Fruit fly (Drosophila melanogaster) whole organism, prepupa: Measurements from ENCODE around the gene dmrt11E.
A peak's percentile ranks its signal among the peaks of the same experiment; 100 is the strongest.

Source experiments
- Blimp-1 ChIP-seq: fragments of 200-800 bp; sonication (Bioruptor generic); optimal IDR thresholded peaks from 3 replicates; lab custom pipeline; 2017; ENCODE audit warnings: missing biosample characterization, missing genetic modification characterization, mild to moderate bottlenecking, moderate library complexity, missing genetic modification reagents
- CG10631 ChIP-seq: fragments of 200-800 bp; sonication (Bioruptor generic); optimal IDR thresholded peaks from 2 replicates; lab custom pipeline; 2016; ENCODE audit warnings: missing biosample characterization, missing genetic modification characterization
- CG10669 ChIP-seq: fragments of 200-800 bp; sonication (Bioruptor generic); optimal IDR thresholded peaks from 3 replicates; lab custom pipeline; 2018; ENCODE audit warnings: missing biosample characterization, mild to moderate bottlenecking, missing genetic modification characterization, moderate library complexity
- CG11762 ChIP-seq: fragments of 200-800 bp; sonication (Bioruptor generic); optimal IDR thresholded peaks from 3 replicates; lab custom pipeline; 2016; ENCODE audit warnings: missing biosample characterization, missing genetic modification characterization; ENCODE audit not compliant: insufficient read depth
- CG11902 ChIP-seq: fragments of 200-800 bp; sonication (Bioruptor generic); optimal IDR thresholded peaks from 3 replicates; lab custom pipeline; 2016; ENCODE audit warnings: missing biosample characterization, missing genetic modification characterization
- CG15336 ChIP-seq: fragments of 200-800 bp; sonication (Bioruptor generic); IDR thresholded peaks from 2 replicates; pipeline ENCODE4 v1.3.6; 2022; ENCODE audit warnings: missing biosample characterization, missing genetic modification characterization
- CG1621 ChIP-seq: fragments of 200-800 bp; sonication (Bioruptor generic); optimal IDR thresholded peaks from 3 replicates; lab custom pipeline; 2018; ENCODE audit warnings: missing biosample characterization, mild to moderate bottlenecking, missing genetic modification characterization
- CG16779 ChIP-seq: fragments of 200-800 bp; sonication (Bioruptor generic); optimal IDR thresholded peaks from 3 replicates; lab custom pipeline; 2017; ENCODE audit warnings: missing biosample characterization, mild to moderate bottlenecking, missing genetic modification characterization
- CG3032 ChIP-seq: fragments of 200-800 bp; optimal IDR thresholded peaks from 2 replicates; lab custom pipeline; 2019; ENCODE audit warnings: missing biosample characterization, mild to moderate bottlenecking, missing genetic modification characterization, moderate library complexity
- CG32006 ChIP-seq: fragments of 200-800 bp; sonication (Bioruptor generic); optimal IDR thresholded peaks from 3 replicates; lab custom pipeline; 2017; ENCODE audit warnings: missing biosample characterization, mild to moderate bottlenecking, missing genetic modification characterization
- CG3919 ChIP-seq: fragments of 200-800 bp; sonication (Bioruptor generic); optimal IDR thresholded peaks from 3 replicates; lab custom pipeline; 2016; ENCODE audit warnings: missing biosample characterization, missing genetic modification characterization
- CG6163 ChIP-seq: fragments of 200-800 bp; sonication (Bioruptor generic); IDR thresholded peaks from 3 replicates; pipeline ENCODE4 v1.3.6; 2022; ENCODE audit warnings: missing biosample characterization, missing genetic modification characterization
- CG6276 ChIP-seq: fragments of 200-800 bp; sonication (Bioruptor generic); optimal IDR thresholded peaks from 2 replicates; lab custom pipeline; 2017; ENCODE audit warnings: missing biosample characterization, mild to moderate bottlenecking, missing genetic modification characterization
- CG6792 ChIP-seq: fragments of 200-800 bp; sonication (Bioruptor generic); optimal IDR thresholded peaks from 3 replicates; lab custom pipeline; 2016; ENCODE audit warnings: missing biosample characterization, missing genetic modification characterization
- CG6808 ChIP-seq: fragments of 200-800 bp; sonication (Bioruptor generic); optimal IDR thresholded peaks from 3 replicates; lab custom pipeline; 2017; ENCODE audit warnings: missing biosample characterization, missing genetic modification characterization, mild to moderate bottlenecking, moderate library complexity, missing genetic modification reagents
- CG7368 ChIP-seq: fragments of 200-800 bp; sonication (Bioruptor generic); optimal IDR thresholded peaks from 3 replicates; lab custom pipeline; 2016; ENCODE audit warnings: missing biosample characterization, missing genetic modification characterization
- CG8319 ChIP-seq: fragments of 200-800 bp; sonication (Bioruptor generic); optimal IDR thresholded peaks from 3 replicates; lab custom pipeline; 2016; ENCODE audit warnings: missing biosample characterization, missing genetic modification characterization
- CG8632 ChIP-seq: fragments of 200-800 bp; sonication (Bioruptor generic); optimal IDR thresholded peaks from 3 replicates; lab custom pipeline; 2016; ENCODE audit warnings: missing biosample characterization, missing genetic modification characterization
- CG9139 ChIP-seq: fragments of 200-800 bp; sonication (Bioruptor generic); optimal IDR thresholded peaks from 3 replicates; lab custom pipeline; 2017; ENCODE audit warnings: missing biosample characterization, mild to moderate bottlenecking, missing genetic modification characterization
- Eip78C ChIP-seq: fragments of 200-800 bp; sonication (Bioruptor generic); peaks from one replicate; lab custom pipeline; 2016; ENCODE audit warnings: missing biosample characterization, missing genetic modification characterization
- Ets21C ChIP-seq: fragments of 200-800 bp; sonication (Bioruptor generic); optimal IDR thresholded peaks from 3 replicates; lab custom pipeline; 2016; ENCODE audit warnings: missing biosample characterization, missing genetic modification characterization
- Ets96B ChIP-seq: fragments of 200-800 bp; optimal IDR thresholded peaks from 2 replicates; lab custom pipeline; 2019; ENCODE audit warnings: missing biosample characterization, mild to moderate bottlenecking, missing genetic modification characterization, moderate library complexity
- Gug ChIP-seq: fragments of 200-800 bp; sonication (Bioruptor generic); IDR thresholded peaks from 2 replicates; pipeline ENCODE4 v1.3.6; 2022; ENCODE audit warnings: missing biosample characterization, missing genetic modification characterization
- Hr39 ChIP-seq: fragments of 200-800 bp; sonication (Bioruptor generic); optimal IDR thresholded peaks from 2 replicates; lab custom pipeline; 2016; ENCODE audit warnings: missing biosample characterization, missing genetic modification characterization
- Hr4 ChIP-seq: fragments of 200-800 bp; sonication (Bioruptor generic); optimal IDR thresholded peaks from 3 replicates; lab custom pipeline; 2016; ENCODE audit warnings: missing biosample characterization, missing genetic modification characterization
- Met ChIP-seq: fragments of 200-800 bp; sonication (Bioruptor generic); optimal IDR thresholded peaks from 3 replicates; lab custom pipeline; 2016; ENCODE audit warnings: missing biosample characterization, missing genetic modification characterization
- OdsH ChIP-seq: fragments of 200-800 bp; sonication (Bioruptor generic); optimal IDR thresholded peaks from 3 replicates; lab custom pipeline; 2016; ENCODE audit warnings: missing biosample characterization, missing genetic modification characterization
- Sox14 ChIP-seq: fragments of 200-800 bp; sonication (Bioruptor generic); optimal IDR thresholded peaks from 3 replicates; lab custom pipeline; 2016; ENCODE audit warnings: missing biosample characterization, missing genetic modification characterization
- achi ChIP-seq: fragments of 200-800 bp; sonication (Bioruptor generic); optimal IDR thresholded peaks from 3 replicates; lab custom pipeline; 2016; ENCODE audit warnings: missing biosample characterization, missing genetic modification characterization
- cyc ChIP-seq: fragments of 200-800 bp; sonication (Bioruptor generic); optimal IDR thresholded peaks from 3 replicates; lab custom pipeline; 2016; ENCODE audit warnings: missing biosample characterization, missing genetic modification characterization
- dac ChIP-seq: fragments of 200-800 bp; sonication (Bioruptor generic); optimal IDR thresholded peaks from 2 replicates; lab custom pipeline; 2017; ENCODE audit warnings: missing biosample characterization, mild to moderate bottlenecking, missing genetic modification characterization
- eg ChIP-seq: fragments of 200-800 bp; sonication (Bioruptor generic); IDR thresholded peaks from 3 replicates; pipeline ENCODE4 v1.3.6; 2022; ENCODE audit warnings: missing biosample characterization, missing genetic modification characterization
- fd59A ChIP-seq: fragments of 200-800 bp; sonication (Bioruptor generic); optimal IDR thresholded peaks from 2 replicates; lab custom pipeline; 2017; ENCODE audit warnings: missing biosample characterization, mild to moderate bottlenecking, missing genetic modification characterization, missing genetic modification reagents
- fkh ChIP-seq: fragments of 200-800 bp; sonication (Bioruptor generic); optimal IDR thresholded peaks from 3 replicates; lab custom pipeline; 2017; ENCODE audit warnings: missing biosample characterization, mild to moderate bottlenecking, missing genetic modification characterization, moderate library complexity
- lz ChIP-seq: fragments of 200-800 bp; sonication (Bioruptor generic); optimal IDR thresholded peaks from 3 replicates; lab custom pipeline; 2016; ENCODE audit warnings: missing biosample characterization, missing genetic modification characterization
- net ChIP-seq: fragments of 200-800 bp; sonication (Bioruptor generic); optimal IDR thresholded peaks from 3 replicates; lab custom pipeline; 2016; ENCODE audit warnings: missing biosample characterization, missing genetic modification characterization
- salr ChIP-seq, 2 experiments: fragments of 200-800 bp; sonication (Bioruptor generic); optimal IDR thresholded peaks; 3 replicates each; lab custom pipeline; 2016 to 2018; ENCODE audit warnings: missing biosample characterization in 2 of 2, missing genetic modification characterization in 2 of 2, mild to moderate bottlenecking in 1 of 2
- ss ChIP-seq, 2 experiments: fragments of 200-800 bp; sonication (Bioruptor generic); optimal IDR thresholded peaks; 2 replicates in 1 of 2; 3 replicates in 1 of 2; lab custom pipeline; 2017 to 2018; ENCODE audit warnings: mild to moderate bottlenecking in 2 of 2, missing biosample characterization in 2 of 2, missing genetic modification characterization in 2 of 2, moderate library complexity in 1 of 2
- svp ChIP-seq: fragments of 200-800 bp; sonication (Bioruptor generic); peaks from one replicate; lab custom pipeline; 2016; ENCODE audit warnings: missing biosample characterization, missing genetic modification characterization
- topi ChIP-seq: fragments of 200-800 bp; sonication (Bioruptor generic); optimal IDR thresholded peaks from 3 replicates; lab custom pipeline; 2016; ENCODE audit warnings: missing biosample characterization, missing genetic modification characterization
- vri ChIP-seq: fragments of 200-800 bp; sonication (Bioruptor generic); optimal IDR thresholded peaks from 3 replicates; lab custom pipeline; 2016; ENCODE audit warnings: missing biosample characterization, mild to moderate bottlenecking, missing genetic modification characterization

dmrt11E gene

DNA sequence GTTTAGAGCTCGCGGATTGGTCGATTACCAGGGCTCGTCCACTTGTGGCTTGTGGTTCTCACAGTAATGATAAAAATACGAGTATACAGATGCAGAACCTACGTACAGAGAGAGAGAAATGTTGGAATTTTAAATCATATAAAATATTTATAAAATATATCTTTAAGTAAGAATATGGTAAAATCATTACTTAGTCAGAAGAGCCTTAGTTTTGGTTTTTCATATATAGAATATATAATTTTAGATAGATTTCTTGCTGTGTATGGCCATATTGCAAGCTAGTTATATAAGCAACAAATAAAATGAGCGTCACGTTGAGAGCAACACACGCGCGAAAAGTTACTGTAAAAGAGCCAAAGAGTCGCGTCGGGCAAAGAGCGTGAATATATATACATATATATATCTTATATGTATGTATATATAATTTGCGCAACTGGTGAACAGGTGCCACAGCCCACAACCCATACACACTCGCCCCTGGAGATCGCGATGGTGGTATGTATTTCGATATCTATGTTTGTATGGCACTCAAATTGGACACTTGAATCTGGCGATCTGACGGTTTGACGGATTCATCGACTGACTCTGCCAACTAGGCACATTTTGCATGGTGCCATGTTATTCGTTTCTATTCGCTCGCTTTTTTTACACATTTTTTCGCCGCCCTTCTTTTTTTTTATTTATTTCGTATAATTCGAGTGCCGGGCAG lies 22.6 kb downstream of the dmrt11E start (continued):
- TF ChIP-seq Met (GFP tag; lab: Kevin White, UChicago) (peak; percentile 27), Eip78C (GFP tag; lab: Kevin White, UChicago) (peak; percentile 79), CG9139 (GFP tag; lab: Kevin White, UChicago) (peak; percentile 58), CG10631 (GFP tag; lab: Kevin White, UChicago) (peak; percentile 74), CG11902 (GFP tag; lab: Kevin White, UChicago) (no peak), CG10669 (GFP tag; lab: Kevin White, UChicago) (peak; percentile 50), CG6808 (GFP tag; lab: Kevin White, UChicago) (peak; percentile 63), OdsH (GFP tag; lab: Kevin White, UChicago) (peak; percentile 59), CG15336 (peak; percentile 89), Sox14 (no peak), Gug (GFP tag; lab: Robert Waterston, UW) (peak; percentile 82), CG6276 (peak; percentile 75), Hr4 (peak; percentile 45), fd59A (GFP tag; lab: Kevin White, UChicago) (no peak), eg (GFP tag; lab: Robert Waterston, UW) (peak; percentile 92), ss (GFP tag; optimal IDR thresholded peaks at IDR 0.05; lab: Kevin White, UChicago) (peak; percentile 38 to 60), Ets96B (tag; lab: Kevin White, UChicago) (peak; percentile 74), CG6792 (GFP tag; lab: Kevin White, UChicago) (peak; percentile 15), CG7368 (peak; percentile 25), svp (GFP tag; lab: Kevin White, UChicago) (peak; percentile 24), vri (GFP tag; lab: Kevin White, UChicago) (peak; percentile 67)

- peak; percentile 2 for TF ChIP-seq Hr4
- TF ChIP-seq net: peak; percentile 15
- TF ChIP-seq CG8632: peak; percentile 21
- no peak for TF ChIP-seq CG11762 (GFP tag; lab: Kevin White, UChicago)
- TF ChIP-seq achi: peak; percentile 7
- TF ChIP-seq Eip78C (GFP tag; lab: Kevin White, UChicago): peak; percentile 69
- peak; percentile 17 for TF ChIP-seq CG32006
- TF ChIP-seq lz (GFP tag; lab: Kevin White, UChicago): no peak
- TF ChIP-seq CG6163 (GFP tag; lab: Robert Waterston, UW): 0 out of 3 replicates have a peak, but pooled peaks have one; percentile 35
- TF ChIP-seq CG6792 (GFP tag; lab: Kevin White, UChicago): no peak
- peak; percentile 19 for TF ChIP-seq vri (GFP tag; lab: Kevin White, UChicago)
- TF ChIP-seq CG10669 (GFP tag; lab: Kevin White, UChicago): peak; percentile 11
- peak; percentile 6 for TF ChIP-seq cyc
- peak; percentile 73 for TF ChIP-seq CG3919 (GFP tag; lab: Kevin White, UChicago)
- TF ChIP-seq, all 60 proteins: peak for 11
Measured at dm6 chrX:13391174-13392040, 23.4 kb downstream of the dmrt11E start.

dm6 chrX:13392041-13392353 lies 24.0 kb downstream of the dmrt11E start:
- TF ChIP-seq fd59A (GFP tag; lab: Kevin White, UChicago): no peak
- TF ChIP-seq CG3032 (tag; lab: Kevin White, UChicago): no peak
- no peak for TF ChIP-seq Hr4
- no peak for TF ChIP-seq dac (GFP tag; lab: Kevin White, UChicago)

- TF ChIP-seq Gug (GFP tag; lab: Robert Waterston, UW) (no peak), CG1621 (tag; lab: Kevin White, UChicago) (no peak), CG16779 (tag; lab: Kevin White, UChicago) (no peak), CG3919 (GFP tag; lab: Kevin White, UChicago) (no peak), Blimp-1 (no peak), salr (GFP tag; optimal IDR thresholded peaks at IDR 0.05; lab: Kevin White, UChicago) (no peak), Ets21C (GFP tag; lab: Kevin White, UChicago) (no peak), topi (no peak), Sox14 (no peak), fkh (no peak), Hr39 (GFP tag; lab: Kevin White, UChicago) (no peak), CG11902 (GFP tag; lab: Kevin White, UChicago) (no peak), Eip78C (GFP tag; lab: Kevin White, UChicago) (no peak), eg (GFP tag; lab: Robert Waterston, UW) (no peak), CG7368 (no peak), CG8319 (no peak)
Measured at dm6 chrX:13392764-13393163, 24.8 kb downstream of the dmrt11E start.
